Fruit fly (Drosophila melanogaster): ENCODE results near the gene Tsp33B.

DNA sequence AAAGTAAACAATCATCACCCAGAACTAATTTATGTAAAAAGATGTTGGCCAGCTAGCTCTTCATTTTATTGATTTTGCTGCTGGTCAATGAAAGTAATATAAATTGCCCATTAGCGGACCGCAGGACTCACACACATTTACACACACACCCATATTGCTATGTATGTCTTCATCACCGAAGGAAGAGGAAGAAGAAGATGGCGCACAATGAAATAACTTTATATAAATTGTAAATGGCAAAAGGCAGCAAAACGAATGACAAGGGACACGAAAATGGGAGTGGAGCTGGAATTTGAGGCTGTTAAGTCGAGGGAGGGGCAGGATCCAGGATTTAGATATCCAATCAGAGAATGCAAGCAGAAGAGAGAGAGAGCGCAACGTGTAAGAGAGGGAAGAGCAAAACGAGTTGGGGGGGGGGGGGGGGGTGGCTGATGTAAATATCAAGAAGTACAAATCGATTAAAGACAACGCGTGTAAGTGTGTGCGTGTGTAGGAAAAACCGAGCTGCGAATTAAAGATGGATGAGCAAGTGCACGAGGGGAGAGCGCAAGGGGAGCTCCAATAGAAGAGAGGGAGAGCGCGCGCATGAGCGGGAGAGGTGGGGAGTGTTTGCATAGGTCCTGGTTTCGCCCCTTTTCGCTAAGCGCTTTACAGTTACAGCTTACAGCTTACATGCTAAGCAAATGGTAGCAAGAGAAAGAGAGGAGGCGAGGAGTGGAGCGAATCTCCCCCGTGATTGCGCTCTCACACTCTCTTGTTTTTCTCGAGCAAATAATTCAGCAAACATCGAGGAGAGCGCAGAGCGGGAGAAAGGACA is 12.3 kb upstream of the Tsp33B start:
- TF ChIP-seq fd96Ca (GFP tag; IDR thresholded peaks at IDR 0.05) = peak; percentile 22; the same call in 1 of the 3 replicates
- no peak for TF ChIP-seq CG15710 (tag; optimal IDR thresholded peaks at IDR 0.05)
- TF ChIP-seq Ets98B (GFP tag; IDR thresholded peaks at IDR 0.05) = no peak
- no peak for TF ChIP-seq D1 (tag; optimal IDR thresholded peaks at IDR 0.05)
- no peak for TF ChIP-seq CG9948 (tag; optimal IDR thresholded peaks at IDR 0.05)
- TF ChIP-seq Snoo (tag; optimal IDR thresholded peaks at IDR 0.05) = no peak
- TF ChIP-seq CG12605 (GFP tag; IDR thresholded peaks at IDR 0.05) = no peak
- no peak for TF ChIP-seq CG34367 (tag; optimal IDR thresholded peaks at IDR 0.05)
- TF ChIP-seq rn (GFP tag; IDR thresholded peaks at IDR 0.05) = no peak
- TF ChIP-seq EcR (GFP tag; optimal IDR thresholded peaks at IDR 0.05) = no peak
- peak; percentile 13 for TF ChIP-seq Pif1B (GFP tag; optimal IDR thresholded peaks at IDR 0.05)
